Worm (Caenorhabditis elegans) whole organism, L2 larva: ENCODE data around the gene pals-20.

Source experiments
- C34F6.9 ChIP-seq: fragments of 150-350 bp; optimal IDR thresholded peaks from 2 replicates; lab custom pipeline; 2014; ENCODE audit warnings: missing biosample characterization, missing genetic modification characterization
- F13H6.1 ChIP-seq: sonication (generic microtip); optimal IDR thresholded peaks from 2 replicates; lab custom pipeline; 2016; ENCODE audit warnings: missing genetic modification characterization, missing compliant biosample characterization
- R02D3.7 ChIP-seq: fragments of 150-350 bp; optimal IDR thresholded peaks from 2 replicates; lab custom pipeline; 2014; ENCODE audit warnings: missing biosample characterization, missing genetic modification characterization
- Y55F3AM.14 ChIP-seq: fragments of 200-800 bp; sonication (Bioruptor generic); optimal IDR thresholded peaks from 2 replicates; lab custom pipeline; 2018; ENCODE audit warnings: mild to moderate bottlenecking, missing genetic modification characterization, missing compliant biosample characterization
- ZK546.5 ChIP-seq: sonication (generic microtip); optimal IDR thresholded peaks from 2 replicates; lab custom pipeline; 2017; ENCODE audit warnings: missing biosample characterization, missing genetic modification characterization
- alr-1 ChIP-seq: fragments of 150-350 bp; optimal IDR thresholded peaks from 2 replicates; lab custom pipeline; 2014; ENCODE audit warnings: missing biosample characterization, missing genetic modification characterization
- aly-2 ChIP-seq: fragments of 150-350 bp; optimal IDR thresholded peaks from 2 replicates; lab custom pipeline; 2014; ENCODE audit warnings: missing biosample characterization, missing genetic modification characterization
- ama-1 ChIP-seq: fragments of 150-350 bp; optimal IDR thresholded peaks from 2 replicates; lab custom pipeline; 2018; ENCODE audit warnings: inconsistent platforms
- blmp-1 ChIP-seq: sonication (generic microtip); optimal IDR thresholded peaks from 2 replicates; lab custom pipeline; 2017; ENCODE audit warnings: missing genetic modification characterization, mild to moderate bottlenecking, missing compliant biosample characterization, antibody characterized with exemption, moderate library complexity; ENCODE audit not compliant: insufficient read depth
- ceh-16 ChIP-seq: fragments of 150-350 bp; optimal IDR thresholded peaks from 2 replicates; lab custom pipeline; 2014; ENCODE audit warnings: missing biosample characterization, missing genetic modification characterization
- crh-2 ChIP-seq: sonication (generic microtip); optimal IDR thresholded peaks from 2 replicates; lab custom pipeline; 2017; ENCODE audit warnings: missing biosample characterization, missing genetic modification characterization
- dmd-4 ChIP-seq: sonication (generic microtip); optimal IDR thresholded peaks from 2 replicates; lab custom pipeline; 2017; ENCODE audit warnings: missing biosample characterization, missing genetic modification characterization
- egl-27 ChIP-seq: sonication (generic microtip); optimal IDR thresholded peaks from 3 replicates; lab custom pipeline; 2017; ENCODE audit warnings: missing biosample characterization, missing genetic modification reagents, missing genetic modification characterization
- elt-1 ChIP-seq: fragments of 150-350 bp; optimal IDR thresholded peaks from 2 replicates; lab custom pipeline; 2014; ENCODE audit warnings: missing biosample characterization, missing genetic modification characterization
- elt-3 ChIP-seq: sonication (generic microtip); optimal IDR thresholded peaks from 2 replicates; lab custom pipeline; 2017; ENCODE audit warnings: missing biosample characterization, missing genetic modification characterization
- fos-1 ChIP-seq: fragments of 150-350 bp; optimal IDR thresholded peaks from 2 replicates; lab custom pipeline; 2014; ENCODE audit warnings: missing biosample characterization, missing genetic modification characterization
- gmeb-1 ChIP-seq: fragments of 150-350 bp; optimal IDR thresholded peaks from 2 replicates; lab custom pipeline; 2014; ENCODE audit warnings: missing biosample characterization, missing genetic modification characterization
- lin-11 ChIP-seq: fragments of 150-350 bp; sonication (generic microtip); optimal IDR thresholded peaks from 2 replicates; lab custom pipeline; 2014; ENCODE audit warnings: missing biosample characterization, missing genetic modification characterization, inconsistent platforms, mixed read lengths
- lin-13 ChIP-seq: fragments of 150-350 bp; optimal IDR thresholded peaks from 2 replicates; lab custom pipeline; 2014; ENCODE audit warnings: missing biosample characterization, missing genetic modification reagents, missing genetic modification characterization
- lin-39 ChIP-seq: fragments of 150-350 bp; optimal IDR thresholded peaks from 2 replicates; lab custom pipeline; 2014; ENCODE audit warnings: missing biosample characterization, missing genetic modification reagents, missing genetic modification characterization
- lsy-2 ChIP-seq, 2 experiments: fragments of 150-350 bp in 1 of 2; sonication (generic microtip) in 1 of 2; optimal IDR thresholded peaks; 2 replicates each; lab custom pipeline; 2014 to 2017; ENCODE audit warnings: missing biosample characterization in 2 of 2, missing genetic modification characterization in 2 of 2
- mab-5 ChIP-seq: fragments of 150-350 bp; optimal IDR thresholded peaks from 2 replicates; lab custom pipeline; 2014; ENCODE audit warnings: missing biosample characterization, missing genetic modification characterization
- mbf-1 ChIP-seq: sonication (generic microtip); optimal IDR thresholded peaks from 2 replicates; lab custom pipeline; 2017; ENCODE audit warnings: missing biosample characterization, missing genetic modification characterization
- mdl-1 ChIP-seq, 2 experiments: fragments of 150-350 bp in 1 of 2; sonication (generic microtip) in 1 of 2; optimal IDR thresholded peaks; 2 replicates each; lab custom pipeline; 2017; ENCODE audit warnings: missing biosample characterization in 2 of 2, missing genetic modification characterization in 2 of 2
- nhr-10 ChIP-seq: sonication (generic microtip); optimal IDR thresholded peaks from 2 replicates; lab custom pipeline; 2017; ENCODE audit warnings: missing biosample characterization, missing genetic modification characterization
- nhr-11 ChIP-seq: fragments of 150-350 bp; optimal IDR thresholded peaks from 2 replicates; lab custom pipeline; 2014; ENCODE audit warnings: missing biosample characterization, missing genetic modification characterization
- nhr-12 ChIP-seq: fragments of 150-350 bp; optimal IDR thresholded peaks from 2 replicates; lab custom pipeline; 2014; ENCODE audit warnings: missing biosample characterization, missing genetic modification characterization
- nhr-129 ChIP-seq: fragments of 150-350 bp; optimal IDR thresholded peaks from 2 replicates; lab custom pipeline; 2014; ENCODE audit warnings: missing biosample characterization, missing genetic modification characterization
- nhr-21 ChIP-seq: fragments of 150-350 bp; optimal IDR thresholded peaks from 2 replicates; lab custom pipeline; 2014; ENCODE audit warnings: missing biosample characterization, missing genetic modification characterization
- nhr-237 ChIP-seq: fragments of 150-350 bp; optimal IDR thresholded peaks from 2 replicates; lab custom pipeline; 2014; ENCODE audit warnings: missing biosample characterization, missing genetic modification characterization
- nhr-25 ChIP-seq: fragments of 150-350 bp; sonication (generic microtip); optimal IDR thresholded peaks from 3 replicates; lab custom pipeline; 2014; ENCODE audit warnings: missing biosample characterization, missing genetic modification characterization
- nhr-6 ChIP-seq: fragments of 150-350 bp; optimal IDR thresholded peaks from 2 replicates; lab custom pipeline; 2014; ENCODE audit warnings: missing biosample characterization, missing genetic modification characterization
- nhr-77 ChIP-seq: fragments of 150-350 bp; optimal IDR thresholded peaks from 2 replicates; lab custom pipeline; 2014; ENCODE audit warnings: missing biosample characterization, missing genetic modification characterization
- peb-1 ChIP-seq: fragments of 150-350 bp; optimal IDR thresholded peaks from 2 replicates; lab custom pipeline; 2014; ENCODE audit warnings: missing biosample characterization, missing genetic modification characterization
- sem-4 ChIP-seq: fragments of 150-350 bp; optimal IDR thresholded peaks from 2 replicates; lab custom pipeline; 2014; ENCODE audit warnings: missing biosample characterization, missing genetic modification reagents, missing genetic modification characterization
- skn-1 ChIP-seq: sonication (generic microtip); optimal IDR thresholded peaks from 2 replicates; lab custom pipeline; 2017; ENCODE audit warnings: missing biosample characterization, missing genetic modification characterization
- sma-3 ChIP-seq: sonication (generic microtip); optimal IDR thresholded peaks from 2 replicates; lab custom pipeline; 2016; ENCODE audit warnings: missing genetic modification reagents, missing genetic modification characterization, missing compliant biosample characterization
- sma-9 ChIP-seq, 2 experiments: fragments of 150-350 bp in 1 of 2; sonication (generic microtip) in 1 of 2; optimal IDR thresholded peaks; 2 replicates each; lab custom pipeline; 2014 to 2016; ENCODE audit warnings: missing genetic modification characterization in 2 of 2, mild to moderate bottlenecking in 1 of 2, missing biosample characterization in 1 of 2, missing compliant biosample characterization in 1 of 2, missing genetic modification reagents in 1 of 2, moderate library complexity in 1 of 2
- snpc-4 ChIP-seq: fragments of 150-350 bp; optimal IDR thresholded peaks from 2 replicates; lab custom pipeline; 2014; ENCODE audit warnings: missing biosample characterization, missing genetic modification characterization
- unc-39 ChIP-seq: fragments of 150-350 bp; optimal IDR thresholded peaks from 2 replicates; lab custom pipeline; 2014; ENCODE audit warnings: missing biosample characterization, missing genetic modification characterization
- unc-55 ChIP-seq: fragments of 150-350 bp; sonication (generic microtip); optimal IDR thresholded peaks from 3 replicates; lab custom pipeline; 2014; ENCODE audit warnings: missing biosample characterization, missing genetic modification reagents, missing genetic modification characterization
- unc-62 ChIP-seq: fragments of 150-350 bp; optimal IDR thresholded peaks from 2 replicates; lab custom pipeline; 2014; ENCODE audit warnings: missing biosample characterization, missing genetic modification reagents, missing genetic modification characterization
- zag-1 ChIP-seq: fragments of 150-350 bp; optimal IDR thresholded peaks from 2 replicates; lab custom pipeline; 2014; ENCODE audit warnings: missing biosample characterization, missing genetic modification characterization
- ztf-1 ChIP-seq: fragments of 200-800 bp; sonication (Bioruptor generic); conservative IDR thresholded peaks from 2 replicates; pipeline ENCODE4 v1.3.6; 2022; ENCODE audit warnings: missing genetic modification characterization, missing compliant biosample characterization
- ztf-11 ChIP-seq: sonication (generic microtip); optimal IDR thresholded peaks from 2 replicates; lab custom pipeline; 2017; ENCODE audit warnings: missing biosample characterization, missing genetic modification characterization

The pals-20 gene

ce11 chrIII:1424305-1424704 lies 36.2 kb upstream of the pals-20 start:
- TF ChIP-seq lsy-2 (tag; optimal IDR thresholded peaks at IDR 0.05; lab: Kevin White, UChicago), result peak; percentile 67 to 75
- no peak for TF ChIP-seq nhr-237 (tag; lab: Kevin White, UChicago)
- no peak for TF ChIP-seq lin-39 (tag; lab: Kevin White, UChicago)
- TF ChIP-seq nhr-21, result peak; percentile 14
- no peak for TF ChIP-seq nhr-6 (tag; lab: Kevin White, UChicago)
- TF ChIP-seq sem-4 (tag; lab: Kevin White, UChicago), result no peak
- TF ChIP-seq lin-11 (tag; lab: Kevin White, UChicago), result peak; percentile 50
- TF ChIP-seq aly-2 (tag; lab: Kevin White, UChicago), result no peak
- peak; percentile 42 for TF ChIP-seq Y55F3AM.14 (GFP tag; lab: Kevin White, UChicago)
- TF ChIP-seq egl-27 (tag; lab: Kevin White, UChicago), result no peak
- TF ChIP-seq lin-13, result peak; percentile 88
- peak; percentile 34 for TF ChIP-seq fos-1 (tag; lab: Kevin White, UChicago)
- TF ChIP-seq mab-5, result peak; percentile 35
- peak; percentile 77 for TF ChIP-seq unc-55 (GFP tag; lab: Kevin White, UChicago)
- no peak for TF ChIP-seq elt-3 (tag; lab: Kevin White, UChicago)
- TF ChIP-seq ZK546.5, result no peak
- TF ChIP-seq nhr-11 (tag; lab: Kevin White, UChicago), result no peak
- no peak for TF ChIP-seq ztf-1 (GFP tag; lab: Robert Waterston, UW)
- no peak for TF ChIP-seq mdl-1 (tag; optimal IDR thresholded peaks at IDR 0.05; lab: Kevin White, UChicago)
- no peak for TF ChIP-seq dmd-4 (tag; lab: Kevin White, UChicago)
- TF ChIP-seq blmp-1 (tag; lab: Kevin White, UChicago), result no peak
- TF ChIP-seq nhr-25 (tag; lab: Kevin White, UChicago), result peak; percentile 46
- peak; percentile 49 for TF ChIP-seq F13H6.1 (tag; lab: Kevin White, UChicago)
- peak; percentile 53 for TF ChIP-seq sma-3 (GFP tag; lab: Kevin White, UChicago)
- peak; percentile 52 for TF ChIP-seq gmeb-1 (tag; lab: Kevin White, UChicago)
- TF ChIP-seq R02D3.7, result no peak
- peak; percentile 45 for TF ChIP-seq C34F6.9 (tag; lab: Kevin White, UChicago)
- peak; percentile 32 for TF ChIP-seq nhr-129 (tag; lab: Kevin White, UChicago)
- TF ChIP-seq crh-2 (tag; lab: Kevin White, UChicago), result peak; percentile 8
- no peak for TF ChIP-seq unc-39
- TF ChIP-seq nhr-10 (tag; lab: Kevin White, UChicago), result no peak
- no peak for TF ChIP-seq unc-62
- TF ChIP-seq skn-1 (tag; lab: Kevin White, UChicago), result no peak
- no peak for TF ChIP-seq ztf-11 (tag; lab: Kevin White, UChicago)
- TF ChIP-seq elt-1, result no peak
- no peak for TF ChIP-seq zag-1 (tag; lab: Kevin White, UChicago)
- TF ChIP-seq mbf-1 (tag; lab: Kevin White, UChicago), result no peak
- TF ChIP-seq snpc-4 (tag; lab: Kevin White, UChicago), result no peak
- TF ChIP-seq alr-1 (tag; lab: Kevin White, UChicago), result no peak

DNA sequence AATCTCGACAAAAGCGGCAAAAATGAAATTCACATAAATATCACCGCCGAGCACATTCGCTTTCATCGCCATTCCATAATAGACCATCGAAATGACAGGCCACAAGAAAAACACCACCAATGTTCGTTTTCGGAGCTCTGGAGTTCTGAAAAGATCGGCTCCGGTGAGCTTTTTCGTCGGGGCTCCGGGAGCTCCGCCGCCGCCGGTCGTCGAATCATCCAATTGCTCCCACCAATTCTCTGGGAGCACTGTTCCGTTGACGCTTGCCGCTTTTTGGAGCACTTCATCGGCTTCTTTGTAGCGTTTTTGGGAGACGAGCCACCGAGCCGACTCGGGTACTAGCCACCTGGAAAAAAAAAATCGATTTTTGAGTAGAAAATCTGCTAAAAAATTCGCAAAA lies 33.3 kb upstream of the pals-20 start:
- TF ChIP-seq elt-1 (no peak), nhr-10 (tag; lab: Kevin White, UChicago) (no peak), elt-3 (tag; lab: Kevin White, UChicago) (no peak)
- TF ChIP-seq, all 48 proteins: peak for 0

- TF ChIP-seq fos-1 (tag; lab: Kevin White, UChicago) (peak; percentile 61), unc-39 (no peak), nhr-21 (peak; percentile 74), blmp-1 (tag; lab: Kevin White, UChicago) (no peak), ama-1 (lab: Kevin White, UChicago) (peak; percentile 90), sma-3 (GFP tag; lab: Kevin White, UChicago) (peak; percentile 70), nhr-77 (tag; lab: Kevin White, UChicago) (peak; percentile 58), peb-1 (tag; lab: Kevin White, UChicago) (no peak), C34F6.9 (tag; lab: Kevin White, UChicago) (peak; percentile 9), ztf-1 (GFP tag; lab: Robert Waterston, UW) (0 out of 2 replicates have a peak, but pooled peaks have one; percentile 68), unc-62 (no peak), elt-3 (tag; lab: Kevin White, UChicago) (no peak), R02D3.7 (no peak), ceh-16 (tag; lab: Kevin White, UChicago) (peak; percentile 13), aly-2 (tag; lab: Kevin White, UChicago) (peak; percentile 49), skn-1 (tag; lab: Kevin White, UChicago) (no peak), dmd-4 (tag; lab: Kevin White, UChicago) (no peak), lin-11 (tag; lab: Kevin White, UChicago) (no peak), gmeb-1 (tag; lab: Kevin White, UChicago) (peak; percentile 28), sma-9 (GFP tag; optimal IDR thresholded peaks at IDR 0.05; lab: Kevin White, UChicago) (peak; percentile 54), sma-9 (tag; optimal IDR thresholded peaks at IDR 0.05; lab: Kevin White, UChicago) (no peak), nhr-237 (tag; lab: Kevin White, UChicago) (peak; percentile 68), ZK546.5 (peak; percentile 76), nhr-11 (tag; lab: Kevin White, UChicago) (peak; percentile 61), nhr-12 (tag; lab: Kevin White, UChicago) (no peak), lin-39 (tag; lab: Kevin White, UChicago) (no peak), nhr-6 (tag; lab: Kevin White, UChicago) (peak; percentile 42), lsy-2 (tag; optimal IDR thresholded peaks at IDR 0.05; lab: Kevin White, UChicago) (peak; percentile 73 to 83), crh-2 (tag; lab: Kevin White, UChicago) (peak; percentile 65), nhr-25 (tag; lab: Kevin White, UChicago) (peak; percentile 59), ztf-11 (tag; lab: Kevin White, UChicago) (no peak), lin-13 (peak; percentile 88)
Observed at ce11 chrIII:1419700-1420356, 31.7 kb upstream of the pals-20 start.
